Fruit fly (Drosophila melanogaster) whole organism, pupa: ENCODE results near the gene CG31805.

Source experiments
- CG10348 ChIP-seq: fragments of 200-800 bp; sonication (Bioruptor generic); IDR thresholded peaks from 2 replicates; pipeline ENCODE4 v1.3.6; 2022; ENCODE audit warnings: missing biosample characterization, missing genetic modification characterization
- CG12605 ChIP-seq: fragments of 200-800 bp; sonication (Bioruptor generic); IDR thresholded peaks from 2 replicates; pipeline ENCODE4 v1.3.6; 2022; ENCODE audit warnings: missing biosample characterization, missing genetic modification characterization
- CG13204 ChIP-seq: fragments of 200-800 bp; sonication (Bioruptor generic); optimal IDR thresholded peaks from 2 replicates; lab custom pipeline; 2018; ENCODE audit warnings: missing biosample characterization, mild to moderate bottlenecking, missing genetic modification characterization, moderate library complexity
- CG14655 ChIP-seq: fragments of 200-800 bp; sonication (Bioruptor generic); optimal IDR thresholded peaks from 3 replicates; lab custom pipeline; 2017; ENCODE audit warnings: mild to moderate bottlenecking, missing biosample characterization, missing genetic modification reagents, missing genetic modification characterization
- CG15710 ChIP-seq: fragments of 200-800 bp; sonication (Bioruptor generic); optimal IDR thresholded peaks from 2 replicates; lab custom pipeline; 2018; ENCODE audit warnings: missing biosample characterization, mild to moderate bottlenecking, missing genetic modification characterization, moderate library complexity
- CG32121 ChIP-seq: fragments of 200-800 bp; sonication (Bioruptor generic); IDR thresholded peaks from 2 replicates; pipeline ENCODE4 v1.3.6; 2022; ENCODE audit warnings: missing biosample characterization, missing genetic modification characterization
- CG34367 ChIP-seq: fragments of 200-800 bp; sonication (Bioruptor generic); optimal IDR thresholded peaks from 2 replicates; lab custom pipeline; 2018; ENCODE audit warnings: missing biosample characterization, mild to moderate bottlenecking, missing genetic modification characterization
- CG4496 ChIP-seq: fragments of 200-800 bp; sonication (Bioruptor generic); IDR thresholded peaks from 3 replicates; pipeline ENCODE4 v1.3.6; 2022; ENCODE audit warnings: missing biosample characterization, missing genetic modification characterization
- CG8301 ChIP-seq: fragments of 200-800 bp; sonication (Bioruptor generic); optimal IDR thresholded peaks from 2 replicates; lab custom pipeline; 2018; ENCODE audit warnings: missing biosample characterization, mild to moderate bottlenecking, missing genetic modification characterization
- CG9948 ChIP-seq: fragments of 200-800 bp; sonication (Bioruptor generic); optimal IDR thresholded peaks from 2 replicates; lab custom pipeline; 2018; ENCODE audit warnings: missing biosample characterization, mild to moderate bottlenecking, missing genetic modification characterization, moderate library complexity
- D1 ChIP-seq: fragments of 200-800 bp; sonication (Bioruptor generic); optimal IDR thresholded peaks from 2 replicates; lab custom pipeline; 2018; ENCODE audit warnings: missing biosample characterization, mild to moderate bottlenecking, missing genetic modification characterization, moderate library complexity
- EcR ChIP-seq: fragments of 200-800 bp; sonication (Bioruptor generic); optimal IDR thresholded peaks from 3 replicates; lab custom pipeline; 2019; ENCODE audit warnings: missing biosample characterization, missing genetic modification characterization, mild to moderate bottlenecking, moderate library complexity, missing genetic modification reagents
- Ets98B ChIP-seq: fragments of 200-800 bp; sonication (Bioruptor generic); IDR thresholded peaks from 2 replicates; pipeline ENCODE4 v1.3.6; 2022; ENCODE audit warnings: missing biosample characterization, missing genetic modification characterization
- Pif1A ChIP-seq: fragments of 200-800 bp; sonication (Bioruptor generic); optimal IDR thresholded peaks from 3 replicates; lab custom pipeline; 2016; ENCODE audit warnings: missing biosample characterization, missing genetic modification characterization
- Pif1B ChIP-seq: fragments of 200-800 bp; sonication (Bioruptor generic); optimal IDR thresholded peaks from 3 replicates; lab custom pipeline; 2016; ENCODE audit warnings: missing biosample characterization, missing genetic modification characterization
- Snoo ChIP-seq: fragments of 200-800 bp; sonication (Bioruptor generic); optimal IDR thresholded peaks from 3 replicates; lab custom pipeline; 2017; ENCODE audit warnings: missing biosample characterization, mild to moderate bottlenecking, missing genetic modification characterization, inconsistent platforms
- fd96Ca ChIP-seq: fragments of 200-800 bp; sonication (Bioruptor generic); IDR thresholded peaks from 3 replicates; pipeline ENCODE4 v1.3.6; 2022; ENCODE audit warnings: missing biosample characterization, missing genetic modification characterization
- gl ChIP-seq: fragments of 200-800 bp; sonication (Bioruptor generic); optimal IDR thresholded peaks from 2 replicates; lab custom pipeline; 2018; ENCODE audit warnings: missing biosample characterization, mild to moderate bottlenecking, missing genetic modification characterization
- rn ChIP-seq: fragments of 200-800 bp; sonication (Bioruptor generic); IDR thresholded peaks from 2 replicates; pipeline ENCODE4 v1.3.6; 2022; ENCODE audit warnings: missing biosample characterization, missing genetic modification characterization

The CG31805 gene

DNA sequence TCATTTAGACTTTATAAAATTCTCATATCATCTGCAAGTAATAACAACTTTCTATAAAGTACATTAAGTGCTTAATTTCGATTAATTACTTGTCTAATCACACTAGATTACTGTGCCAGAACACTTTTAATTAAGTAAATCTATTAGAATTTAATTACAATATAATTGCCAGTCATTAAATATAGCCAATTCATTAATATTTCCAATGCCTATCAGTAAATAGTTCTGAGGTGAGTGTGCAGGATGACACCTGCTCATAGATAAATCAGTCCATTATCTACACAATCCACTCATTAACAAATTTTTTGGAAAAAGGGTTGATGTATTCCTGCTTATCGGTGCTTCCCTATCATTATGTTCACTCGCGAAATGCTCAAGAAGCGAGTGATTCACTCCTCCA is 15.6 kb downstream of the CG31805 start:
- TF ChIP-seq CG12605 (no peak), EcR (GFP tag; lab: Kevin White, UChicago) (no peak), D1 (tag; lab: Kevin White, UChicago) (no peak), CG4496 (GFP tag; lab: Robert Waterston, UW) (no peak), fd96Ca (GFP tag; lab: Robert Waterston, UW) (no peak), CG32121 (GFP tag; lab: Robert Waterston, UW) (no peak), CG8301 (tag; lab: Kevin White, UChicago) (no peak), CG10348 (GFP tag; lab: Robert Waterston, UW) (no peak)

DNA sequence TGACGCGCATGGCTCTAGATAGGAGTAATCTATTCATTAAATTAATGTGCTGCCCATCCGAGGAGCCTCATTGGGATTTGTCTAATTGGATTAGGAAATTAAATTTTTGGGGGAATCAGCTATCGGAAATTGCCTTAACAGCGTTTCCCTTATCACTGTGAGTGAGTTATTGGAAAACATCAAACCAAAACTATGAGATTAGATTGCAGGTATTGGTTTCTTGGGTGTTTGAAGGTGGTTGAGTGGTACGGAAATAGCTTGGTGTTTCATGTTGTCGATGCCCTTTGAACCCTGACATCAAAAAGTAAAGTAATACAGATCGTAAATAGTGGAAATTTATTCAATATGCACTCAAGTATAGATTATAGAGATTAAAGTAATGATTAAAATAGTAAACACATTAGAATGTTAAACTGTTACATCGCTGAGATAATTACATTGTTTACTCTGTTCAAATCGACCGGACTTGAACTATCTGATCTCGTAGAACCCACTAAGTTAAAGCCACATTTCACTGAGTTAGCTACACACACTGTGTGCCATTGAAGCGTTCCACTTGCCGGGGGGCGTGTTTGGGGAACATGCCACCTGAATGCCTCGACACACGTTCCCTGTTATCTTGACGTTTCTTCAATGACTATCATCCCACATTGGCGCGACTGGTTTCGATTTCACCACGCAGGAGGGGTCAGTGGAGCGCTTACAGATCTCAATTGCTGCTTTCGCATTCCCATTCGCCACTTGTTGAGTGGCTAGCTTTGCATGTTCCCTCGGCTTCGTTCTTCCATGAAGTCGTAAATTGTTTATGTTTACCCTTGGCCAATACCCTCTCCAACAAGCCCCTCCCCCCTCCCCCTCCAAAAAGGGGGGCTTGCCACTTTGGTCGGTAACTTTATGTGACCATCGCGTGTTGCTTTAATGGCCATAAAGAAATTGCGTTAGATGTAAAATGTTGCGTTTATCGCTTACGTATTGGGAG is 17.1 kb downstream of the CG31805 start:
- no peak for TF ChIP-seq rn (GFP tag; lab: Robert Waterston, UW)
- peak; percentile 61 for TF ChIP-seq EcR (GFP tag; lab: Kevin White, UChicago)
- no peak for TF ChIP-seq CG9948
- no peak for TF ChIP-seq CG4496 (GFP tag; lab: Robert Waterston, UW)
- no peak for TF ChIP-seq CG15710 (tag; lab: Kevin White, UChicago)

DNA sequence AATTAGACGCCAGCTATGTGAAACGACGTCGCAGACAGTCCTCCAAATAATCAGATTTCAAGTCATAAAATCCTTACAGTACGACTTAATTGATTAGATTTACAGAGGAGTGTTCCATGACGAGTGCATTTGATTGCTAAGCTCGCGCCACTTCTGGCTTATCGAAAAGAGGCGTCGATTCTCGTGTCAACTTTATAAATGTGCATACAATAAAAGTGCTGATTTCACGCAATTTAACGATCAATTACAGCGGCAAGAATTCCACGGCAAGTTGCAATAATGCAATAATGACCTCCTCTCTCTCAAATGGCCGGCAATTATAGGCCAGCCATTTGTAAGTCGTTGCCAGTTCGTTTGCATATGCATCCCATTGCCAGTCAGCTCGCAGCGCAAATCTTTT is 17.9 kb downstream of the CG31805 start:
- no peak for TF ChIP-seq Pif1B

DNA sequence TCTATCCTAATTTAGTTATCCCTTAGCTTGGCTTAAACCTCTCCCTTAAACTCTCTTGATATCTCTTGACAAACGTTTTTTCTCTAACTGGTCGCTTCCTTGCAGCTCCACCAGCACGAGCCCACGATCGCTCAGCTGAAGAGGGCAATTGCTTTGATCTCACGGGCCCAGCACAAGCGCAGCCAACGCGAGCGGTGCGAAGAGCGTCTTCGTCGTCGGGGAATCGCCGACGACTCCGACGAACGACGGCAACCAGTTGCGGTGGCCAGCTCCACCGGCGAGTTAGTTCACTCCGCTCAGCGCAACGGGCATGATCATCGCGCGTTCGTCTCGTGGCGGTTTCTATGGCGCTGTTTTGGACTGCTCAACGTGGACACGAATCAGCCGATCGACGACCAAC is 19.3 kb downstream of the CG31805 start:
- no peak for TF ChIP-seq CG9948
- peak; percentile 24 for TF ChIP-seq Pif1B
- no peak for TF ChIP-seq CG10348 (GFP tag; lab: Robert Waterston, UW)
- TF ChIP-seq gl = no peak
- peak; percentile 86 for TF ChIP-seq CG13204 (GFP tag; lab: Kevin White, UChicago)
- no peak for TF ChIP-seq Snoo (tag; lab: Kevin White, UChicago)
- peak; percentile 41; the same call in 1 of the 2 replicates for TF ChIP-seq CG32121 (GFP tag; lab: Robert Waterston, UW)
- peak; percentile 63 for TF ChIP-seq fd96Ca (GFP tag; lab: Robert Waterston, UW)
- TF ChIP-seq CG15710 (tag; lab: Kevin White, UChicago) = no peak
- peak; percentile 75 for TF ChIP-seq CG4496 (GFP tag; lab: Robert Waterston, UW)
- peak; percentile 70 for TF ChIP-seq Ets98B (GFP tag; lab: Robert Waterston, UW)
- TF ChIP-seq Pif1A (GFP tag; lab: Kevin White, UChicago) = peak; percentile 2
- TF ChIP-seq CG12605 = peak; percentile 54; the same call in 1 of the 2 replicates

DNA sequence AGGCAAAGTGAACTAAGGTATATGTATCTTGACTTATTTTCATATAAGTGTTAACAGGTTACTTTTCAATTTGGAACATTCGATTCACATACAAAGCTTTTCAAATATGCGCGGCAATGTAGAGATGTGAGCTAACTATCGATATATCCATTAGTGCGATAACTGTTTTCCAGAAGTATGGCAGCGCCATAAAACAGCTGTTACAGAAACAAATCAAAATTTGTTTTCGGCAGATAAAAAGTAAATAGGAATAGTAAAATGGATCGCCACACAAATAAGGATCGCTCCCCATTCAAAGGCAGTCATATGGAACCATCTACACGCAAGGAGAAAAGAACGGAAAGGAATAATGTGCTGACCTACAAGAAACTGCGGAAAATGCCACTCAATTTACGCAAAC is 21.0 kb downstream of the CG31805 start, which contains the start of the genes CG32832, CG31743 and CG34313:
TSS of gene CG32832 (minus strand) at position 3 of the 400 bp plus-strand sequence.
TSS of gene CG31743 (plus strand) at position 230 of the 400 bp plus-strand sequence.
TSS of gene CG34313 (plus strand) at position 230 of the 400 bp plus-strand sequence.
- TF ChIP-seq CG4496 (GFP tag; lab: Robert Waterston, UW) = no peak
- no peak for TF ChIP-seq Pif1A (GFP tag; lab: Kevin White, UChicago)
- TF ChIP-seq Snoo (tag; lab: Kevin White, UChicago) = no peak
- TF ChIP-seq Pif1B = no peak
- TF ChIP-seq CG10348 (GFP tag; lab: Robert Waterston, UW) = no peak

DNA sequence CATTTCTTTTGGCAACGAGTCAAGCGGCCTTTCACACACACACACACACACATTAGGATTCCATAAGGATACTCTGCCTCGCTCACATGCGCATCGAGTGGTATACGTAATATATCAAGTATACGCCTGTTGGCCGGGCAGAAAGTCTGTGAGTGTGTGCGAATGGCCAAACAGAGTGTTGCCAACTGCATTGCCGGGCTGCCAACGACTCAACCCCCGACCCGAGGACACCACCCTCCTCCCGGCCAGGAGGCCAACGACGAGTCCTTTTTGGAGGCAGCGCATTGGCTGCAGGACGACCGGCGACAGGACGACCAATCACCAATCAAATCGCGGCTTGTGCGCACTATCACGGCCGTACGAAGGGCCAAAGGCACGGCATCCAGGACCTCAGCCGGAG is 22.6 kb downstream of the CG31805 start:
- no peak for TF ChIP-seq CG34367
- no peak for TF ChIP-seq CG14655 (GFP tag; lab: Kevin White, UChicago)
- TF ChIP-seq fd96Ca (GFP tag; lab: Robert Waterston, UW) = no peak
- no peak for TF ChIP-seq CG15710 (tag; lab: Kevin White, UChicago)
- TF ChIP-seq D1 (tag; lab: Kevin White, UChicago) = no peak
- TF ChIP-seq CG8301 (tag; lab: Kevin White, UChicago) = no peak
- TF ChIP-seq CG32121 (GFP tag; lab: Robert Waterston, UW) = no peak
- TF ChIP-seq rn (GFP tag; lab: Robert Waterston, UW) = no peak
- no peak for TF ChIP-seq CG9948
- TF ChIP-seq CG4496 (GFP tag; lab: Robert Waterston, UW) = no peak
- no peak for TF ChIP-seq CG12605

DNA sequence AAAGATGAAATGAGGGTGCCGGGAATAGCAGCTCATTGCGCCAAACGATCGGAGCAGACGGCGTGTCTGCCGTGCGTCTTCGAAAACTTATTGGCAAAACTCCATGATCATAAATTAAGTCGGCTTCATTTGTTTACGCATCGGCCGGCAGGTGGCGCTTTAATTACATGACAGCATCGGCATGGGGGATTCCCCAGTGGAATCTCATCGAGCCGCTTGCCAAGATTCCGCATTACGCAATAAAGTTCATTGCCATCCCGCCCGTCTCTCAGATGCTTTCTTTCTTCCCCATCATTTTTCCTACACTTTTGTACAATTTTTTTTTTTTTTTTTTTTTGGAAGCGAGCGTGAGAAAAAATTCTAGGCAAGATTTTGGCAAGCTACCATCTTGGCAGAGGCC is 23.7 kb downstream of the CG31805 start:
- TF ChIP-seq Pif1A (GFP tag; lab: Kevin White, UChicago) (no peak), EcR (GFP tag; lab: Kevin White, UChicago) (no peak), CG34367 (no peak), Ets98B (GFP tag; lab: Robert Waterston, UW) (no peak), CG4496 (GFP tag; lab: Robert Waterston, UW) (no peak), CG14655 (GFP tag; lab: Kevin White, UChicago) (no peak), CG12605 (no peak), CG32121 (GFP tag; lab: Robert Waterston, UW) (peak; percentile 51; the same call in 1 of the 2 replicates)
